Worm (Caenorhabditis elegans): ENCODE data around the gene bbln-1.

DNA sequence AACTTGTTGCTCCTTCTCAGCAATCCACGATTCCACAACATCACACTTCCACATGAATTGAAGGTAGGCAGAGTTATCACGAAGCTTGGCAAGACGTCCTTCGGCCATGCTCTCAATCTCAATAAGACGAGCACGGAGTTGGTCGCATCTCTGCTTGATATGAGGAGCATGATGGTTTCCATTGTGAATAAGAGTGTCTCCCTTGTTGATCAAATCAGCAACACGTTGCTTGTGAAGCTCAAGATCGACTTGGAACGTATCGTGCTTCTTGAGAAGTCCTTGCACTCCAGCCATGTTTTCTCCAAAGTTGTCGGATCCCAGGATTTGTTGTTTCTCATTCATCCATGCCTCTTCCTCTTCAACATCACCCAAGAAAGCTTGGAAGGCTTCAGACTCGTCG, 32.7 kb downstream of the bbln-1 start:
- TF ChIP-seq mep-1 (tag; optimal IDR thresholded peaks at IDR 0.05) (no peak), nhr-12 (tag; optimal IDR thresholded peaks at IDR 0.05) (no peak), mab-5 (tag; optimal IDR thresholded peaks at IDR 0.05) (no peak), elt-1 (tag; optimal IDR thresholded peaks at IDR 0.05; ENCODE audit: borderline replicate concordance, insufficient read depth) (no peak), lin-32 (GFP tag; optimal IDR thresholded peaks at IDR 0.05) (no peak), blmp-1 (tag; optimal IDR thresholded peaks at IDR 0.05) (no peak), snpc-4 (tag; optimal IDR thresholded peaks at IDR 0.05) (no peak), elt-3 (tag; optimal IDR thresholded peaks at IDR 0.05) (no peak), hlh-1 (tag; optimal IDR thresholded peaks at IDR 0.05) (no peak), unc-39 (tag; optimal IDR thresholded peaks at IDR 0.05) (no peak), ztf-11 (tag; optimal IDR thresholded peaks at IDR 0.05) (no peak), unc-62 (GFP tag; optimal IDR thresholded peaks at IDR 0.05) (no peak)

All from whole organism, mixed stage, embryonic.